Fruit fly (Drosophila melanogaster) whole organism, adult: ENCODE results near the gene CG9757.

Source experiments
- CG11617 ChIP-seq: fragments of 200-800 bp; sonication (Bioruptor generic); optimal IDR thresholded peaks from 2 replicates; lab custom pipeline; 2017; ENCODE audit warnings: mild to moderate bottlenecking, missing biosample characterization, missing genetic modification reagents, missing genetic modification characterization
- CG12768 ChIP-seq: fragments of 200-800 bp; sonication (Bioruptor generic); optimal IDR thresholded peaks from 2 replicates; lab custom pipeline; 2017; ENCODE audit warnings: missing biosample characterization, missing genetic modification characterization, mild to moderate bottlenecking, moderate library complexity, missing genetic modification reagents
- CG14711 ChIP-seq: fragments of 200-800 bp; sonication (Bioruptor generic); optimal IDR thresholded peaks from 2 replicates; lab custom pipeline; 2018; ENCODE audit warnings: missing biosample characterization, mild to moderate bottlenecking, missing genetic modification characterization, moderate library complexity
- CG1620 ChIP-seq: fragments of 200-800 bp; sonication (Bioruptor generic); optimal IDR thresholded peaks from 2 replicates; lab custom pipeline; 2016; ENCODE audit warnings: missing biosample characterization, missing genetic modification characterization
- CG33017 ChIP-seq: fragments of 200-800 bp; sonication (Bioruptor generic); optimal IDR thresholded peaks from 2 replicates; lab custom pipeline; 2018; ENCODE audit warnings: missing biosample characterization, mild to moderate bottlenecking, missing genetic modification characterization, moderate library complexity
- CG5204 ChIP-seq: fragments of 200-800 bp; sonication (Bioruptor generic); optimal IDR thresholded peaks from 2 replicates; lab custom pipeline; 2016; ENCODE audit warnings: missing biosample characterization, missing genetic modification characterization
- CG7045 ChIP-seq: fragments of 200-800 bp; sonication (Bioruptor generic); optimal IDR thresholded peaks from 2 replicates; lab custom pipeline; 2017; ENCODE audit warnings: missing biosample characterization, mild to moderate bottlenecking, missing genetic modification characterization
- CG7101 ChIP-seq: fragments of 200-800 bp; sonication (Bioruptor generic); optimal IDR thresholded peaks from 2 replicates; lab custom pipeline; 2018; ENCODE audit warnings: missing biosample characterization, mild to moderate bottlenecking, missing genetic modification characterization, moderate library complexity
- Clk ChIP-seq: fragments of 200-800 bp; sonication (Bioruptor generic); optimal IDR thresholded peaks from 2 replicates; lab custom pipeline; 2017; ENCODE audit warnings: missing biosample characterization, missing genetic modification characterization
- Crg-1 ChIP-seq: fragments of 200-800 bp; sonication (Bioruptor generic); optimal IDR thresholded peaks from 2 replicates; lab custom pipeline; 2016; ENCODE audit warnings: missing biosample characterization, missing genetic modification characterization
- Hr96 ChIP-seq: fragments of 200-800 bp; sonication (Bioruptor generic); optimal IDR thresholded peaks from 2 replicates; lab custom pipeline; 2016; ENCODE audit warnings: missing biosample characterization, missing genetic modification characterization
- Mnt ChIP-seq: fragments of 200-800 bp; sonication (Bioruptor generic); optimal IDR thresholded peaks from 2 replicates; lab custom pipeline; 2016; ENCODE audit warnings: missing biosample characterization, mild to moderate bottlenecking, missing genetic modification characterization
- bab1 ChIP-seq: fragments of 200-800 bp; sonication (Bioruptor generic); optimal IDR thresholded peaks from 3 replicates; lab custom pipeline; 2019; ENCODE audit warnings: missing biosample characterization, mild to moderate bottlenecking, missing genetic modification characterization, moderate library complexity
- cic ChIP-seq: fragments of 200-800 bp; sonication (Bioruptor generic); optimal IDR thresholded peaks from 2 replicates; lab custom pipeline; 2017; ENCODE audit warnings: missing biosample characterization, mild to moderate bottlenecking, missing genetic modification characterization, moderate library complexity
- cnc ChIP-seq, 2 experiments: fragments of >200 bp; optimal IDR thresholded peaks; 2 replicates each; lab custom pipeline; 2017
- kay ChIP-seq: fragments of 200-800 bp; sonication (Bioruptor generic); peaks from one replicate; lab custom pipeline; 2016; ENCODE audit warnings: missing biosample characterization, missing genetic modification characterization, borderline replicate concordance
- ovo ChIP-seq: fragments of 200-800 bp; sonication (Bioruptor generic); optimal IDR thresholded peaks from 2 replicates; lab custom pipeline; 2016; ENCODE audit warnings: missing biosample characterization, missing genetic modification characterization
- pad ChIP-seq: fragments of 200-800 bp; sonication (Bioruptor generic); optimal IDR thresholded peaks from 3 replicates; lab custom pipeline; 2017; ENCODE audit warnings: missing biosample characterization, missing genetic modification characterization, mild to moderate bottlenecking, moderate library complexity, missing genetic modification reagents
- tj ChIP-seq: fragments of 200-800 bp; sonication (Bioruptor generic); optimal IDR thresholded peaks from 3 replicates; lab custom pipeline; 2017; ENCODE audit warnings: missing biosample characterization, mild to moderate bottlenecking, missing genetic modification characterization, moderate library complexity
- toe ChIP-seq: fragments of 200-800 bp; sonication (Bioruptor generic); optimal IDR thresholded peaks from 2 replicates; lab custom pipeline; 2016; ENCODE audit warnings: missing biosample characterization, missing genetic modification characterization

Gene CG9757

dm6 chr3R:13612333-13612732, at the start of gene CG9757:
Gene CG9757, minus strand, starts transcription at chr3R:13612433.
- no peak for TF ChIP-seq Hr96 (GFP tag; lab: Kevin White, UChicago)
- TF ChIP-seq bab1 = no peak
- no peak for TF ChIP-seq CG1620 (GFP tag; lab: Kevin White, UChicago)
- TF ChIP-seq CG33017 (tag; lab: Kevin White, UChicago) = no peak
- TF ChIP-seq Clk (GFP tag; lab: Kevin White, UChicago) = no peak
- no peak for TF ChIP-seq CG12768
- no peak for TF ChIP-seq Crg-1
- no peak for TF ChIP-seq CG7101
- no peak for TF ChIP-seq ovo
- TF ChIP-seq toe (GFP tag; lab: Kevin White, UChicago) = no peak
- no peak for TF ChIP-seq CG5204
- no peak for TF ChIP-seq kay (GFP tag; lab: Kevin White, UChicago)
- no peak for TF ChIP-seq cnc (optimal IDR thresholded peaks at IDR 0.05; lab: Kevin White, UChicago)
- TF ChIP-seq cic (GFP tag; lab: Kevin White, UChicago) = no peak
- no peak for TF ChIP-seq Mnt
- no peak for TF ChIP-seq CG14711 (tag; lab: Kevin White, UChicago)

DNA sequence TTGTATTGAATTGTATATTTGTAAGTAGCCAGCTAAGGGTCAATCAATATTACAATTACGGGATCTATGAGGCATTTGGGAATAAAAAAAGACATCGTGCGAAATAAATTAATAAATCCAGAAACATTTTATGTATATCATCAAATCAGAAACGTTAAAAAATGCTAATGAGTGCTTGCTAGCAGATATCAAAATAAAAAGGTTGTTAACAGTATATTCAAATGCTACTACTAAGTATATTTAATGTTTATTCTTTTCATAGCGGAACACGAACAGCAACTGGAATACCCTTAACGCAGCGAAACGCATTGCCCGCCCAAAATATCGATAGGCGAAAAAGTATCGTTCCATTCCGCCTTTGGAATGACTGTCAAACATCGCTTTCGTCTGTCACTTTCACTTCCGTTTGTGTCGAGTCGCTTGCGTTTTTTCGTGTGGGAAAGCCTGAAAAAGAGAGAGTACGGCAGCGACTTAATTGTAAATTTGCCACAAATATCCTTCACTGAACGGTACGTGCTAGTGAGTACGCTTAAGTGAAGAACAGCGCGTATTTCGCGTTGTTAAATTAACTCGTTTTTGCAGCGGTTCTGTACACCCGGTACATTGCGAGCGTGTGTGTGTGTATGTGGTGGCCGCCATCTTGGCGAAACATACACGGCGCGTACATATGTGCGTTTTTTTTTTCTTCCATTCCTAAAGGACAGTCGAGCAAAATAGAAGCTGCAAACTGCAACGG, 48.9 kb upstream of the CG9757 start, which contains the start of gene B52:
B52 (plus strand) TSS at position 388 of the 736 bp plus-strand sequence.
- peak; percentile 81 for TF ChIP-seq Crg-1
- TF ChIP-seq Hr96 (GFP tag; lab: Kevin White, UChicago) = peak; percentile 83
- peak; percentile 54 for TF ChIP-seq pad (GFP tag; lab: Kevin White, UChicago)
- TF ChIP-seq tj (GFP tag; lab: Kevin White, UChicago) = peak; percentile 61
- peak; percentile 81 for TF ChIP-seq bab1
- TF ChIP-seq toe (GFP tag; lab: Kevin White, UChicago) = peak; percentile 44
- peak; percentile 72 for TF ChIP-seq CG5204
- TF ChIP-seq Clk (GFP tag; lab: Kevin White, UChicago) = peak; percentile 46
- peak; percentile 33 for TF ChIP-seq cic (GFP tag; lab: Kevin White, UChicago)
- peak; percentile 67 for TF ChIP-seq CG7045 (GFP tag; lab: Kevin White, UChicago)
- TF ChIP-seq cnc (optimal IDR thresholded peaks at IDR 0.05; lab: Kevin White, UChicago) = no peak
- peak; percentile 64 for TF ChIP-seq ovo
- TF ChIP-seq CG12768 = peak; percentile 70
- TF ChIP-seq CG7101 = peak; percentile 82
- peak; percentile 73 for TF ChIP-seq CG1620 (GFP tag; lab: Kevin White, UChicago)
- TF ChIP-seq CG11617 (GFP tag; lab: Kevin White, UChicago) = peak; percentile 86
- TF ChIP-seq CG33017 (tag; lab: Kevin White, UChicago) = peak; percentile 69
- TF ChIP-seq Mnt = peak; percentile 72
- TF ChIP-seq CG14711 (tag; lab: Kevin White, UChicago) = peak; percentile 51
- TF ChIP-seq kay (GFP tag; lab: Kevin White, UChicago) = no peak

dm6 chr3R:13659865-13660738, 47.9 kb upstream of the CG9757 start, which contains the start of gene Hrb87F:
Gene Hrb87F, minus strand, starts transcription at chr3R:13660531.
- TF ChIP-seq Hr96 (GFP tag; lab: Kevin White, UChicago) (no peak), CG11617 (GFP tag; lab: Kevin White, UChicago) (peak; percentile 24), CG5204 (no peak), cic (GFP tag; lab: Kevin White, UChicago) (peak; percentile 40), toe (GFP tag; lab: Kevin White, UChicago) (no peak), CG1620 (GFP tag; lab: Kevin White, UChicago) (peak; percentile 10), cnc (optimal IDR thresholded peaks at IDR 0.05; lab: Kevin White, UChicago) (no peak), Mnt (peak; percentile 84), CG12768 (peak; percentile 19), CG33017 (tag; lab: Kevin White, UChicago) (no peak), CG7101 (no peak), bab1 (peak; percentile 57), Crg-1 (peak; percentile 3), ovo (no peak), tj (GFP tag; lab: Kevin White, UChicago) (peak; percentile 69), CG14711 (tag; lab: Kevin White, UChicago) (no peak), pad (GFP tag; lab: Kevin White, UChicago) (no peak), Clk (GFP tag; lab: Kevin White, UChicago) (no peak), CG7045 (GFP tag; lab: Kevin White, UChicago) (no peak), kay (GFP tag; lab: Kevin White, UChicago) (peak; percentile 66)

- no peak for TF ChIP-seq Hr96 (GFP tag; lab: Kevin White, UChicago)
- peak in 1 of 2 experiments; percentile 32 for TF ChIP-seq cnc (optimal IDR thresholded peaks at IDR 0.05; lab: Kevin White, UChicago)
Observed at dm6 chr3R:13656294-13656693, 44.1 kb upstream of the CG9757 start, which contains the start of gene Rbp4. Gene Rbp4, minus strand, starts transcription at chr3R:13656394.

DNA sequence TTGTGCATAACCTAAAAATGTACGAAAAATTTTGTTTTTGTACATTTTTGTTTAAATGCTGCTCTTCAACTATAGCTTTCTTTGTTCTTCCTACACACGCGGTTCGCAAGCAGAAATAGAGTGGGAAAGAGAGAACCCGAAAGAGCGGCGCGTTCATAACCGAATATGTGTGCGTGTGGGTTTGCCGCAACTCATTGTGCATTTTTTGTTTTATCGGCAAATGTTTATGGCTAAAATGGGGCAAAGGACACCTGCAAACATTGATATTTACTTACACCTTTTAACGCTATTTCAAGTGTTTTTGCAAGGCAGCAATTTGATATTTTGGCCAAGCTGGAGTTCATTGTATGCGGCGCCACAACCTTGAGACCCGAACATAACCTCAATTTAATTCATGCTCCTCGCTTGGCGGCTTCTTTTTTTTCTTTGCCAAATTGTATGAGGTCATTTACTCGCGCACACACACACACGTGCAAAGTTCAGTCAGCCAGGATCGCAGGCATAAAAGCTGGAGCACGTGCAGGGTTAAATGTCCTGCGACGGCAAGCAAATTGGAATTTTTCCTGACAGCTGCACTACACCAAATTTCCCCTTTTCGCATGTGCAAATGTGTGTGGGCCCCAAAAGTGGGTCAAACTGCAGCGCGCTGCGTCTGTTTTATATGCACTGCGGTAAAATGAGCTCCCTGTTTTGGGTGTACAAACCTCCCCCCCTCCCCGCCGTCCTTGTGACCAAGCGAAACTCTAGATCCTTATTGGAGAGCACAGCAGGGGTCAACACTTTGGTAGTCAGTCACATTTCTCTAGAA, 35.7 kb upstream of the CG9757 start:
- TF ChIP-seq ovo (no peak), toe (GFP tag; lab: Kevin White, UChicago) (no peak), pad (GFP tag; lab: Kevin White, UChicago) (peak; percentile 38), CG33017 (tag; lab: Kevin White, UChicago) (no peak)
